Fruit fly (Drosophila melanogaster): ENCODE data around the gene PEK.

DNA sequence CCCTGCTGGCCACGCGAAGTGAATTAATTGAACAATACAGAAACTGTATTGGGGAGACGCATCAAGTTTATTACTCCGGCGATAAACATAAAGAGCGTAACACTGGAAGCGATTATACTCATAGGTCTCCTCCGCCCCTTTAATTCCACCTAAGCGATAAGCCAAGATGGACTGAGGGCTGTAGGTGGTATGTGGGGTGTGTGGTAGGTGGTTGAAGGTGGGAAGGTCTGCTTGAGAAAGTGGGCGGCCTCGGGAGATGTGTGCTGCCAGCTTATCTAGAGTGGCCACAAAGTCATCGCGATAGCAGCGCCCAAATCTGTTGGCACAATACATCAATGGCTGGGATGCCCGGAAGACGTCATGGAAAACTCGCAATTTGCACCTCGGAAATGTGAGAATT lies 33.0 kb upstream of the PEK start:
- TF ChIP-seq CG32121 (GFP tag; IDR thresholded peaks at IDR 0.05) = no peak
- TF ChIP-seq gl (tag; optimal IDR thresholded peaks at IDR 0.05) = no peak
- TF ChIP-seq CG34367 (tag; optimal IDR thresholded peaks at IDR 0.05) = no peak
- TF ChIP-seq Pif1B (GFP tag; optimal IDR thresholded peaks at IDR 0.05) = no peak
- TF ChIP-seq CG14655 (GFP tag; optimal IDR thresholded peaks at IDR 0.05) = no peak
- no peak for TF ChIP-seq CG10348 (GFP tag; IDR thresholded peaks at IDR 0.05)
- TF ChIP-seq CG8159 (tag; optimal IDR thresholded peaks at IDR 0.05) = no peak
- no peak for TF ChIP-seq CG17806 (tag; optimal IDR thresholded peaks at IDR 0.05)
- TF ChIP-seq CG8301 (tag; optimal IDR thresholded peaks at IDR 0.05) = no peak
- no peak for TF ChIP-seq Ets98B (GFP tag; IDR thresholded peaks at IDR 0.05)
- TF ChIP-seq EcR (GFP tag; optimal IDR thresholded peaks at IDR 0.05) = peak; percentile 34
